Worm (Caenorhabditis elegans) whole organism, midembryonic: ENCODE data around the gene F56D6.13.
"Not testable (repeated sequence)": the region's sequence is repeated elsewhere in the genome, so short reads cannot be mapped to it uniquely, and the experiment has no call there.

Experiments
- T22C8.4 ChIP-seq: fragments of 200-800 bp; sonication (Bioruptor generic); IDR thresholded peaks from 2 replicates; pipeline ENCODE4 v1.3.6; 2022; ENCODE audit warnings: missing genetic modification characterization, missing compliant biosample characterization
- cog-1 ChIP-seq: sonication (generic microtip); optimal IDR thresholded peaks from 2 replicates; lab custom pipeline; 2016; ENCODE audit warnings: missing genetic modification characterization, missing compliant biosample characterization
- flt-1 ChIP-seq: fragments of 200-800 bp; sonication (Bioruptor generic); IDR thresholded peaks from 2 replicates; pipeline ENCODE4 v1.3.6; 2022; ENCODE audit warnings: missing genetic modification characterization, missing compliant biosample characterization
- klf-2 ChIP-seq: fragments of 200-800 bp; sonication (Bioruptor generic); conservative IDR thresholded peaks from 2 replicates; pipeline ENCODE4 v1.3.6; 2022; ENCODE audit warnings: missing genetic modification reagents, missing genetic modification characterization, missing compliant biosample characterization
- med-1 ChIP-seq: sonication (generic microtip); optimal IDR thresholded peaks from 2 replicates; lab custom pipeline; 2017; ENCODE audit warnings: missing genetic modification characterization, mild to moderate bottlenecking, missing compliant biosample characterization, antibody characterized with exemption, missing genetic modification reagents; ENCODE audit not compliant: insufficient read depth
- ref-1 ChIP-seq: fragments of 200-800 bp; sonication (Bioruptor generic); conservative IDR thresholded peaks from 2 replicates; pipeline ENCODE4 v1.3.6; 2022; ENCODE audit warnings: missing genetic modification reagents, missing genetic modification characterization, missing compliant biosample characterization
- tab-1 ChIP-seq: fragments of 200-800 bp; sonication (Bioruptor generic); IDR thresholded peaks from 2 replicates; pipeline ENCODE4 v1.3.6; 2022; ENCODE audit warnings: missing genetic modification characterization, missing compliant biosample characterization
- ztf-23 ChIP-seq: fragments of 200-800 bp; sonication (Bioruptor generic); IDR thresholded peaks from 2 replicates; pipeline ENCODE4 v1.3.6; 2022; ENCODE audit warnings: missing genetic modification reagents, missing genetic modification characterization, missing compliant biosample characterization
- ztf-29 ChIP-seq: fragments of 200-800 bp; sonication (Bioruptor generic); IDR thresholded peaks from 2 replicates; pipeline ENCODE4 v1.3.6; 2022; ENCODE audit warnings: missing genetic modification reagents, missing genetic modification characterization, missing compliant biosample characterization

F56D6.13 gene

DNA sequence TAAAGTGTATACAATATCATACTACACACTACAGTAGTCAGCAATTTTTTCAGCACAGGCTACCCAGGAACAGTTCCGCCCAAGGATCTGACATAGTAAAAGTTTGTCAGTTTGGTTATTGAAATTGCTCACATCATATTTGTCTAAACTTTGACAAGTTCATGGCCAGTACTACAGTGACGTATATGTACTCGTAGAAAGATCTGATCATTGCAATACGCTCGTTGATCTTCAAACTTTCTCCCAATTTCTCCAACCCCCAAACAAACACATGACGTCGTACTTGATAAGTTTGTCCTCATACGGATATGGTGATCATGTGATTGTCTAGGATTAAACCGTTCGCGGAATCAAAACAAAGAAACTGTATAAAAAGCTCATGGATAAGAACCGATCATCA, 14.4 kb upstream of the F56D6.13 start, which contains the start of gene dct-8:
dct-8 (plus strand) TSS at position 301 of the 400 bp plus-strand sequence.
- TF ChIP-seq ztf-23 (GFP tag; lab: Robert Waterston, UW): no peak
- no peak for TF ChIP-seq ztf-29 (GFP tag; lab: Robert Waterston, UW)
- TF ChIP-seq ref-1 (GFP tag; lab: Robert Waterston, UW): no peak
- TF ChIP-seq med-1 (GFP tag; lab: Kevin White, UChicago): no peak
- TF ChIP-seq tab-1 (GFP tag; lab: Robert Waterston, UW): no peak

DNA sequence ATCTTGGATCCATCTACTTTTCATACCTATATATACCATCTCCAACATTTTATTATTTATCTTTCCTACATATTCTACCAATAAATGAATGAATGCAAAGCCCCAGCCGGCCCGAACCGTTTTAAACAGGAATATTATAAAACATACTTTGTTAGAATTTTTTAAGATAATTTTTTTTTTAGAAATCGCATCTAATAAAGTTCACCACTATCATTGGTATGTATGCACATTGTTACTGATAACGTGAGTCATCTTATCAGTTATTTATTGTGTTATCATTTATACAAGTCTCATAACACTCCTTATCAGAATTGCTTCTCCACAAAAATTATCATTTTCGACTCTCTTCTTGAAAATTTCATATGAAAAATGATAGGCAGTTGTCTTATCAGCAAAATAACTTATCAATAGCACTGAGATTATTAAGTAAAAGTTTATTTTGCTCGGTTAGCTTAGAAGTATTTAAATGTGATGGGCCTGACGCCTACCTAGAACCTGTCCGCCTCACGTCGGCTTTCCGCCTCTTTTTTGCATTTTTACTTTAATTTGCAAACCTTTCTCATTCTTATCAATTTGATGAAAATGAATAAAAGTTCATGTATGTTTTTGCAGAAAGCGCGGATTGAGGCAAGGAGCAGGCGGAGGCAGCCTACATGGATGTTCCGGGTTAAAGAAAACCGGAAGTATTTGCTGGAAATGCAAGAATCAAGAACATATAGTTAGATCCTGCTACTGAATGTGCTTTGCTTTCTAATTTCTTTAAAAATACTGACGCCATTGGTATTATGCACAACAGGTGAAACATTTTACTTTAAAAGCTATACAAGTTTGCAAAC, 9.3 kb upstream of the F56D6.13 start, which contains the start of gene srz-62:
srz-62 (plus strand) TSS at position 786 of the 836 bp plus-strand sequence.
- TF ChIP-seq ztf-23 (GFP tag; lab: Robert Waterston, UW) (no peak), flt-1 (no peak), cog-1 (tag; lab: Kevin White, UChicago) (no peak)

DNA sequence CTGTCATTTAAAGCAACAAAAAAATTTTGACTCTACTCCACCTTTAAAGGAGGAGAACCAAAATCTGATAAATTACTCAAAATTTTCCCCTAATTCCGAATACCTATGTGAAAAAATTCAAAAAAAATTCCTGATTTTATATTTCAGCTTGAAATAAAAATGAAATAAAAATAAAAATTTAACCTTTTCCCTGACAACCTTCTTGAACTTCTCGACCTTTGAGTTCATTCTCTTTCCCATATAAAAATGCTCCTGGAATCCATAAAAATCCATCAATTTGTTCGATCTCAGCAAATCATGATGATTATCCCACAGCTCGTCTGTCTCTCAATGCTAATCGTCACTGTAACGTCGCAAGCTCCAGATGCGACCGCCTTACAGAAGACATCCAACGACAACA, 6.3 kb upstream of the F56D6.13 start, which contains the start of gene F56D6.6:
F56D6.6 (plus strand) TSS at position 301 of the 400 bp plus-strand sequence.
- TF ChIP-seq tab-1 (GFP tag; lab: Robert Waterston, UW) (no peak), ztf-29 (GFP tag; lab: Robert Waterston, UW) (no peak), klf-2 (GFP tag; lab: Robert Waterston, UW) (no peak), flt-1 (no peak), ref-1 (GFP tag; lab: Robert Waterston, UW) (no peak), cog-1 (tag; lab: Kevin White, UChicago) (no peak), med-1 (GFP tag; lab: Kevin White, UChicago) (no peak)

DNA sequence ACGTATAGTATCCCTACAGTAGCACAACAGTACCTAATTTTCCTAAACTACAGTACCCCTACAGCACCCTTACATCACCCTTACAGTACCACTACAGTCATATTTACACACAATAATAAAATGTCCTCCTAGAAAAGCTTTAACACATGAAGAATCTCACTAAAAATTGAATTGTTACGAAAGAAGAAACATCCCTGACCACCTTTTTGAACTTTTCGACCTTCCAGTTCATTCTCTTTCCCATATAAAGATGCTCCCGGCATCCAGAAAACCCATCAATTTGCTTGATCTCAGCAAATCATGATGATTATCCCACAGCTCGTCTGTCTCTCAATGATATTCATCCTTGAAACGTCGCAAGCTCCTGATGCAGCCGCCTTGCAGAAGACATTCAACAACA, 4.6 kb upstream of the F56D6.13 start, which contains the start of gene F56D6.21:
F56D6.21 (plus strand) TSS at position 301 of the 400 bp plus-strand sequence.
- TF ChIP-seq med-1 (GFP tag; lab: Kevin White, UChicago): no peak
- no peak for TF ChIP-seq tab-1 (GFP tag; lab: Robert Waterston, UW)
- no peak for TF ChIP-seq cog-1 (tag; lab: Kevin White, UChicago)
- TF ChIP-seq ztf-29 (GFP tag; lab: Robert Waterston, UW): no peak
- TF ChIP-seq klf-2 (GFP tag; lab: Robert Waterston, UW): no peak
- TF ChIP-seq ref-1 (GFP tag; lab: Robert Waterston, UW): no peak
- no peak for TF ChIP-seq ztf-23 (GFP tag; lab: Robert Waterston, UW)
- no peak for TF ChIP-seq flt-1
- no peak for TF ChIP-seq T22C8.4

DNA sequence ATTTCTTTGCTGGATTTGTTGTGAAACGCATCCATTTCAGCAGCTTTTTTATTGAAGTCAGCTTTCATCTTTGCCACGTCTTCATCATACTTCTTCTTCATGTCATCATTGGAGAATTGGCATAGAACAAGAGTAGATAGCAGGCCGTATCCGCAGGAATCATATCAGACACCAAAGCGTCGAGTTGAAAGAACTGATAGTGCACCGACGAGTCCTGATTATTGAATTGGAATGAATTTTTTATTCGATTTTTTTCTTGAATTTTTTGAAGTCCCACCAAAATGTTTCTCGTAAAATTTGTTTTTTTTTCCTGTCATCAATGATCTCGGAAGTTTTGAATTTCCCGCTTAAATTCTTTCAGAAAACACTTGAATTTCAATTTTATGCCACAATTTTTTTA, 2.8 kb upstream of the F56D6.13 start, which contains the start of gene F56D6.11:
F56D6.11 (minus strand) TSS at position 101 of the 400 bp plus-strand sequence.
- TF ChIP-seq ztf-29 (GFP tag; lab: Robert Waterston, UW) (no peak), ref-1 (GFP tag; lab: Robert Waterston, UW) (no peak), ztf-23 (GFP tag; lab: Robert Waterston, UW) (no peak), T22C8.4 (no peak), tab-1 (GFP tag; lab: Robert Waterston, UW) (no peak), med-1 (GFP tag; lab: Kevin White, UChicago) (no peak), cog-1 (tag; lab: Kevin White, UChicago) (no peak), klf-2 (GFP tag; lab: Robert Waterston, UW) (no peak), flt-1 (no peak)

DNA sequence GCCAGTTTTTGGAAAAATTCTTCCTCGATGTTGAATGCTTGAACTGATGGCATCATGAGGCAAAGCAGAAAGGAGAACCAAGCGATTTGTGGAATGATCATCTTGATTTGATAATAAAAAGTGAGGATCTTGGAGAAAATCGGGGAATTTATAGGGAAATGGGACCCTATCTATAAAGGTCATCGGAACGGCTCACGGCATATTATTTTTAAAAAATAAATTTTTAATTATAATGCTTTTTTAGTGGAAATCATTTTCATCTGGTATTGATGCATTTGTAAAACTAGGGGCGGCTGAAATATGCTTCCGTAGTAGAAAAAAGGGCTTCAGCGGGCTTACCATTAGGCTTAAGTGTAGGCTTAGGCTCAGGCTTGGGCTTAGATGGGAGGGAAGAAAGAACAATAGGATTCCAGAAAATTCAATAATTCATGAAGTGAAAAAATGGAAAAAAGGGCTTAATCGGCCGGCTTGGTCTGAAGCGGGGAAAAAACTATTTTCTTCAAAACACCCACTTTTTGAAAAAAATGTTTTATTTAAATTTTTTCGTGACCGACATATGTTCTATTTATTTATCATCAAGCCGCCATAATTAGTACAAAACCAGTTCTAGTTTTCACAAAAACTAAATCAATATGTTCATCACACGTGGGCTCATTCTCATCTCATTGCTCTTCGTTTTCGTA, 1.6 kb upstream of the F56D6.13 start, which contains the start of the genes F56D6.22 and F56D6.12:
F56D6.22 (minus strand) TSS at position 101 of the 683 bp plus-strand sequence.
F56D6.12 (plus strand) TSS at position 633 of the 683 bp plus-strand sequence.
- no peak for TF ChIP-seq cog-1 (tag; lab: Kevin White, UChicago)
- TF ChIP-seq klf-2 (GFP tag; lab: Robert Waterston, UW): no peak
- TF ChIP-seq med-1 (GFP tag; lab: Kevin White, UChicago): no peak
- TF ChIP-seq ztf-23 (GFP tag; lab: Robert Waterston, UW): no peak
- TF ChIP-seq tab-1 (GFP tag; lab: Robert Waterston, UW): no peak
- TF ChIP-seq ztf-29 (GFP tag; lab: Robert Waterston, UW): no peak
- TF ChIP-seq ref-1 (GFP tag; lab: Robert Waterston, UW): no peak
- TF ChIP-seq T22C8.4: no peak
- TF ChIP-seq flt-1: no peak

DNA sequence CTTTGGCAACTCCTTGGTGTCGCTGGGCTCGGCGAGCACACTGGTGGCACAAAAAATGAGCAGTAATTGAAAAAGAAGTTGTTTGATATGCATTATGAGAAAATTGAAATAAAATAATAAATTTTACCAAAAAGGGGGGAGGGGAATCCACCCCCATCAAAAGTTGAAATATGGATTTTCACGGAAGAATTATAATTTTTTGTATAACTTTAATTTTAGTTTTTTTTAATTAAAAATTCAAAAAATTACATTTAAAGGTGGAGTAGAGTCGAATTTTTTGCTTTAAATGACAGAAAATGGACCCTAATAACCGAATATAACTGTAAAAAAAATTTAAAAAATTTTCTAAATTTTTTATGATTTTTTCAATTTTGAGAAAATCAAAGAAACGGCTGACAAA, 2.6 kb downstream of the F56D6.13 start, which contains the start of gene F56D6.18:
F56D6.18 (minus strand) TSS at position 101 of the 400 bp plus-strand sequence.
- TF ChIP-seq med-1 (GFP tag; lab: Kevin White, UChicago); klf-2 (GFP tag; lab: Robert Waterston, UW); cog-1 (tag; lab: Kevin White, UChicago): not testable (repeated sequence)

DNA sequence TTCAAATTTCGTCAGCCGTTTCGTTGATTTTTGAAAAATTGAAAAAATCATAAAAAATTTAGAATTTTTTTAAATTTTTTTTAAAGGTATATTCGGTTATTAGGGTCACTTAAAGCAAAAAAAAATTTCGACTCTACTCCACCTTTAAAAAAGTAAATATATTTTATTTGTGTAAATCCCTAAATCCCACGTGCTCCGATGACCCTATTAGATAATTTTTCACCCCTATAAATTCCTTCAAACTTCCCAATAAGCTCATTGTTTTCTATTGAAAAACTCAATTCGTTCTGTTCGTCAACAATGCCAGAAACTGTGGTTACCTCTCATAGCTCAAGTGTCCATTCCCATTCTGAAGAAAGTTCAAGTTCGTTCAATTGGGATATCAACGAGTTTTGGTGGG, 3.4 kb downstream of the F56D6.13 start, which contains the start of gene F56D6.20:
F56D6.20 (plus strand) TSS at position 301 of the 400 bp plus-strand sequence.
- no peak for TF ChIP-seq cog-1 (tag; lab: Kevin White, UChicago)
- TF ChIP-seq tab-1 (GFP tag; lab: Robert Waterston, UW): no peak
- TF ChIP-seq klf-2 (GFP tag; lab: Robert Waterston, UW): no peak
- TF ChIP-seq ztf-29 (GFP tag; lab: Robert Waterston, UW): no peak
- no peak for TF ChIP-seq flt-1
- TF ChIP-seq med-1 (GFP tag; lab: Kevin White, UChicago): no peak
- no peak for TF ChIP-seq ztf-23 (GFP tag; lab: Robert Waterston, UW)
- no peak for TF ChIP-seq T22C8.4
- no peak for TF ChIP-seq ref-1 (GFP tag; lab: Robert Waterston, UW)
